Fruit fly (Drosophila melanogaster): ENCODE data around the gene CG1421.

- no peak for TF ChIP-seq Jra (GFP tag; optimal IDR thresholded peaks at IDR 0.05)
- TF ChIP-seq Myc (optimal IDR thresholded peaks at IDR 0.05): no peak
- TF ChIP-seq Vsx2 (GFP tag; optimal IDR thresholded peaks at IDR 0.05; ENCODE audit: partially characterized antibody): no peak
- no peak for TF ChIP-seq CG9705 (GFP tag; optimal IDR thresholded peaks at IDR 0.05)
- no peak for TF ChIP-seq usp (GFP tag; optimal IDR thresholded peaks at IDR 0.05)
- no peak for TF ChIP-seq GATAd (GFP tag; optimal IDR thresholded peaks at IDR 0.05)
These were observed 3.2 kb downstream of the CG1421 start, which contains the start of gene CG1428 for dm6 chr2L:21905989-21906388.

Measured in whole organism, wandering third instar larva.